Worm (Caenorhabditis elegans) whole organism, young adult: ENCODE data around the gene sulp-3.

Experiments
- B0019.2 ChIP-seq: fragments of 200-800 bp; sonication (Bioruptor generic); conservative IDR thresholded peaks from 2 replicates; pipeline ENCODE4 v1.3.6; 2022; ENCODE audit warnings: missing genetic modification reagents, missing genetic modification characterization, missing compliant biosample characterization
- B0261.1 ChIP-seq: sonication (generic microtip); optimal IDR thresholded peaks from 2 replicates; lab custom pipeline; 2016; ENCODE audit warnings: mild to moderate bottlenecking, missing genetic modification characterization, moderate library complexity, missing compliant biosample characterization
- C06A6.2 ChIP-seq: fragments of 200-800 bp; sonication (Bioruptor generic); conservative IDR thresholded peaks from 2 replicates; pipeline ENCODE4 v1.3.6; 2022; ENCODE audit warnings: missing genetic modification characterization, missing compliant biosample characterization
- D2030.7 ChIP-seq: fragments of 200-800 bp; sonication (Bioruptor generic); IDR thresholded peaks from 2 replicates; pipeline ENCODE4 v1.3.6; 2022; ENCODE audit warnings: missing genetic modification reagents, missing genetic modification characterization, missing compliant biosample characterization
- F33H1.4 ChIP-seq: fragments of 200-800 bp; sonication (Bioruptor generic); IDR thresholded peaks from 2 replicates; pipeline ENCODE4 v1.3.6; 2022; ENCODE audit warnings: missing genetic modification reagents, missing genetic modification characterization, missing compliant biosample characterization
- F52B5.7 ChIP-seq: sonication (generic microtip); optimal IDR thresholded peaks from 2 replicates; lab custom pipeline; 2016; ENCODE audit warnings: mild to moderate bottlenecking, missing genetic modification characterization, missing compliant biosample characterization
- Y53G8AR.9 ChIP-seq: fragments of 200-800 bp; sonication (Bioruptor generic); conservative IDR thresholded peaks from 2 replicates; pipeline ENCODE4 v1.3.6; 2022; ENCODE audit warnings: missing genetic modification reagents, missing genetic modification characterization, missing compliant biosample characterization
- ama-1 ChIP-seq, 3 experiments: fragments of 150-350 bp in 1 of 3; sonication (generic microtip) in 2 of 3; optimal IDR thresholded peaks; 2 replicates each; lab custom pipeline; 2014 to 2018; ENCODE audit warnings: missing biosample characterization in 2 of 3, missing genetic modification characterization in 2 of 3, missing genetic modification reagents in 2 of 3
- atf-7 ChIP-seq: sonication (generic microtip); optimal IDR thresholded peaks from 2 replicates; lab custom pipeline; 2017; ENCODE audit warnings: mild to moderate bottlenecking, missing genetic modification characterization, missing compliant biosample characterization
- athp-1 ChIP-seq: sonication (generic microtip); optimal IDR thresholded peaks from 2 replicates; lab custom pipeline; 2017; ENCODE audit warnings: mild to moderate bottlenecking, missing genetic modification characterization, missing compliant biosample characterization
- attf-6 ChIP-seq: fragments of 200-800 bp; sonication (Bioruptor generic); IDR thresholded peaks from 2 replicates; pipeline ENCODE4 v1.3.6; 2022; ENCODE audit warnings: missing genetic modification reagents, missing genetic modification characterization, missing compliant biosample characterization
- bed-2 ChIP-seq: fragments of 200-800 bp; sonication (Bioruptor generic); IDR thresholded peaks from 2 replicates; pipeline ENCODE4 v1.3.6; 2022; ENCODE audit warnings: missing genetic modification reagents, missing genetic modification characterization, missing compliant biosample characterization
- cebp-1 ChIP-seq, 2 experiments: fragments of 200-800 bp in 1 of 2; sonication (Bioruptor generic) in 1 of 2; sonication (generic microtip) in 1 of 2; IDR thresholded peaks in 1 of 2; optimal IDR thresholded peaks in 1 of 2; 2 replicates each; pipeline versions ENCODE4 v1.3.6 to Lab custom; 2017 to 2022; ENCODE audit warnings: missing compliant biosample characterization in 2 of 2, missing genetic modification characterization in 2 of 2, mild to moderate bottlenecking in 1 of 2, missing genetic modification reagents in 1 of 2, moderate library complexity in 1 of 2
- ceh-100 ChIP-seq: fragments of 200-800 bp; sonication (Bioruptor generic); IDR thresholded peaks from 2 replicates; pipeline ENCODE4 v1.3.6; 2022; ENCODE audit warnings: missing genetic modification reagents, missing genetic modification characterization, missing compliant biosample characterization
- die-1 ChIP-seq: sonication (generic microtip); optimal IDR thresholded peaks from 2 replicates; lab custom pipeline; 2016; ENCODE audit warnings: missing genotype, mild to moderate bottlenecking, missing genetic modification characterization, missing compliant biosample characterization
- fkh-3 ChIP-seq: sonication (generic microtip); optimal IDR thresholded peaks from 2 replicates; lab custom pipeline; 2016; ENCODE audit warnings: mild to moderate bottlenecking, missing genetic modification characterization, missing compliant biosample characterization
- gei-17 ChIP-seq: fragments of 200-800 bp; sonication (Bioruptor generic); optimal IDR thresholded peaks from 2 replicates; lab custom pipeline; 2018; ENCODE audit warnings: mild to moderate bottlenecking, missing genetic modification characterization, missing compliant biosample characterization
- hmg-20 ChIP-seq: fragments of 200-800 bp; sonication (Bioruptor generic); IDR thresholded peaks from 2 replicates; pipeline ENCODE4 v1.3.6; 2022; ENCODE audit warnings: missing genetic modification reagents, missing genetic modification characterization, missing compliant biosample characterization
- lir-1 ChIP-seq: fragments of 200-800 bp; sonication (Bioruptor generic); conservative IDR thresholded peaks from 2 replicates; pipeline ENCODE4 v1.3.6; 2022; ENCODE audit warnings: missing genetic modification reagents, missing genetic modification characterization, missing compliant biosample characterization
- madf-10 ChIP-seq: sonication (generic microtip); optimal IDR thresholded peaks from 2 replicates; lab custom pipeline; 2016; ENCODE audit warnings: mild to moderate bottlenecking, missing genetic modification characterization, missing compliant biosample characterization
- mxl-1 ChIP-seq: sonication (generic microtip); optimal IDR thresholded peaks from 2 replicates; lab custom pipeline; 2016; ENCODE audit warnings: missing genetic modification characterization, missing compliant biosample characterization
- nfya-2 ChIP-seq: fragments of 200-800 bp; sonication (Bioruptor generic); IDR thresholded peaks from 2 replicates; pipeline ENCODE4 v1.3.6; 2022; ENCODE audit warnings: missing genetic modification reagents, missing genetic modification characterization, missing compliant biosample characterization
- nhr-27 ChIP-seq: fragments of 200-800 bp; sonication (Bioruptor generic); optimal IDR thresholded peaks from 2 replicates; lab custom pipeline; 2018; ENCODE audit warnings: mild to moderate bottlenecking, missing genetic modification characterization, moderate library complexity, missing compliant biosample characterization
- nhr-80 ChIP-seq: sonication (generic microtip); optimal IDR thresholded peaks from 2 replicates; lab custom pipeline; 2016; ENCODE audit warnings: missing genetic modification characterization, missing compliant biosample characterization
- nhr-90 ChIP-seq: sonication (generic microtip); optimal IDR thresholded peaks from 2 replicates; lab custom pipeline; 2016; ENCODE audit warnings: missing genotype, mild to moderate bottlenecking, missing genetic modification characterization, missing compliant biosample characterization
- sea-2 ChIP-seq: fragments of 200-800 bp; sonication (Bioruptor generic); IDR thresholded peaks from 2 replicates; pipeline ENCODE4 v1.3.6; 2022; ENCODE audit warnings: missing genetic modification characterization, missing compliant biosample characterization
- snpc-1.1 ChIP-seq: sonication (generic microtip); optimal IDR thresholded peaks from 2 replicates; lab custom pipeline; 2017; ENCODE audit warnings: missing genetic modification characterization, mild to moderate bottlenecking, missing compliant biosample characterization, antibody characterized with exemption, moderate library complexity, missing genotype, missing genetic modification reagents; ENCODE audit not compliant: insufficient read depth
- snpc-4 ChIP-seq, 5 experiments: fragments of 150-350 bp in 1 of 5; sonication (generic microtip) in 4 of 5; optimal IDR thresholded peaks; 2 replicates each; lab custom pipeline; 2014 to 2018; ENCODE audit warnings: missing genetic modification characterization in 5 of 5, missing biosample characterization in 3 of 5, antibody characterized with exemption in 2 of 5, mild to moderate bottlenecking in 2 of 5, missing compliant biosample characterization in 2 of 5, missing genotype in 2 of 5, moderate library complexity in 2 of 5, missing genetic modification reagents in 1 of 5
- tbx-9 ChIP-seq: sonication (generic microtip); optimal IDR thresholded peaks from 2 replicates; lab custom pipeline; 2016; ENCODE audit warnings: borderline replicate concordance, missing genetic modification characterization, inconsistent platforms, missing compliant biosample characterization
- tlf-1 ChIP-seq: fragments of 200-800 bp; sonication (Bioruptor generic); optimal IDR thresholded peaks from 2 replicates; lab custom pipeline; 2018; ENCODE audit warnings: mild to moderate bottlenecking, missing genetic modification characterization, missing compliant biosample characterization
- ztf-26 ChIP-seq: sonication (generic microtip); optimal IDR thresholded peaks from 2 replicates; lab custom pipeline; 2017; ENCODE audit warnings: missing genetic modification characterization, missing compliant biosample characterization
- ztf-6 ChIP-seq: fragments of 200-800 bp; sonication (Bioruptor generic); IDR thresholded peaks from 2 replicates; pipeline ENCODE4 v1.3.6; 2022; ENCODE audit warnings: missing genetic modification reagents, missing genetic modification characterization, missing compliant biosample characterization

sulp-3 gene

DNA sequence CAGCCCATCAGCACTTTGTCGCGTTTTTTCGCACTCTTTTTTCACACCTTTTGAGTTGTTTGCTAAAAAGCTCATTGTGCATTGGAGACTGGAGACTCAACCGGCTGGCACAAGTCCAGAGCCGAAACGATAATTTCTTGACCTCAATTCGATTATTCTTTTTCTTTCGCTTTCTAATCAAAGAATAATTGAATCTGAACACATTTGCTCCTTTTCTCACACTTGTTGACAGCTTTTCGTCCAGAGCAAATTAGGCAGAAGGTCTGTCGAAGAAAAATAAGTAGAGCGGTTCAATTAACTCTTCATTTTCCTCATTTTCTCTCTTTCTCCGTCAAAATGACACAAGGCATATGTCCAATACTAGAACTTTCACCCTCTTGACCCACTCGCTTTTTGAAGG is 36.8 kb upstream of the sulp-3 start:
- TF ChIP-seq tbx-9: no peak
- no peak for TF ChIP-seq ztf-6 (GFP tag; lab: Robert Waterston, UW)
- TF ChIP-seq ztf-26 (tag; lab: Kevin White, UChicago): no peak
- no peak for TF ChIP-seq B0019.2 (GFP tag; lab: Robert Waterston, UW)
- TF ChIP-seq lir-1 (GFP tag; lab: Robert Waterston, UW): no peak
- TF ChIP-seq ceh-100 (GFP tag; lab: Robert Waterston, UW): no peak
- TF ChIP-seq F33H1.4 (GFP tag; lab: Robert Waterston, UW): no peak
- no peak for TF ChIP-seq F52B5.7 (tag; lab: Kevin White, UChicago)

DNA sequence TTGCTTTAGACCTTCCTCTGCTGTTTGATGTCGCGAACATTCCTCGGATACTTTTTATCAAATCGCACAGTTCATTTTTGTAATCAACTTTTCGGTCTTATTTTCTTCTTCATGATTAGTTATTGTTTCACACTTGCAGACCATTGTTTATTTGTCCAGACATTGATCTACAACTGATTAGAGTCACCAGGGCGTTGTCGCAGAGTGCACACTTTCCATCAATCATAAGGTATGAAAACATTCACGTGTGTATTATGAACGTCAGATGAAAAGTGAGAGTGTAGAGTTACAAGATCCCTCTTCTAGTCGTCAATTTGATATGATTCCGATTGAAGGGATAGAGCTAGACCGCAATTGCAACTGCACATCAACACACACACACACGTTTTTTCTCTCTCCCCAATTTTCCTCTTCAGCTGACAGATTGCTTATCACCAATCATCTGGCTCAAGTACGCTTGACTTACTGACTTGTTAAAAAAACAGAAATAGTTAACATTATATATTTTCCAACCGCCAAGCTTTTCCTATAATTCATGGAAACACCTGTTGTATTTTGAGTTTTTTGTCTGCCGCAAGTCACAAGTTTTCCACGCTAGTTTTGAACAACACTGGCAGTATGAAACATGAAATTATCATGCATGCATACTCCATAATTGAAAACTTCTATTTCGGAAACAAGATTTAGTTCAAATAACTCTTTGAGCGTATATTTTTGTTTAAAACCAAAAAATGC is 32.0 kb upstream of the sulp-3 start:
- TF ChIP-seq atf-7 (tag; lab: Kevin White, UChicago): peak; percentile 22
- TF ChIP-seq Y53G8AR.9 (GFP tag; lab: Robert Waterston, UW): no peak
- TF ChIP-seq madf-10: peak; percentile 20
- no peak for TF ChIP-seq fkh-3 (tag; lab: Kevin White, UChicago)
- peak; percentile 70 for TF ChIP-seq nhr-80 (tag; lab: Kevin White, UChicago)
- TF ChIP-seq gei-17 (GFP tag; lab: Kevin White, UChicago): no peak
- TF ChIP-seq sea-2: no peak
- TF ChIP-seq tlf-1 (GFP tag; lab: Kevin White, UChicago): no peak
- TF ChIP-seq die-1 (tag; lab: Kevin White, UChicago): no peak

DNA sequence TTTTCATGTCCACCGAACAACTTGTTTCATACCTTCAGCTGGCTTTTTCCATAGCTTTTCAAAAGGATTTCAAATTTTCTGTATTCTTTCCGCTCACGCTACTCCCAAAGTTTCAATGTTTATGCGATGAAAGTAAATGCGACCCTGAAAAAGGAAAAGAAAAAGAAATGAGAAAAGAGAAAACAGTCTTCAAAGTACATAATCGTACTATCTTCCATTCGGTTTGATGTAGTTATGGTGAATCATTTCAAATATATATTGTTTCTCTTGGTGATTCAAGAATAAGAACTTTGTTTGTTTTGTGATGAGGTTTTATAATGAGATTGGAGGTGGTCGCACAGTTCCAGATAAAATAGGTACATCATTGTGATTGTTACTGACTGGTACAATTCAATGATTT is 30.6 kb upstream of the sulp-3 start:
- TF ChIP-seq nfya-2 (GFP tag; lab: Robert Waterston, UW): no peak
- TF ChIP-seq attf-6 (GFP tag; lab: Robert Waterston, UW): no peak
- TF ChIP-seq B0261.1 (tag; lab: Kevin White, UChicago): no peak
- no peak for TF ChIP-seq C06A6.2 (GFP tag; lab: Robert Waterston, UW)
- TF ChIP-seq cebp-1 (GFP tag; IDR thresholded peaks at IDR 0.05; lab: Robert Waterston, UW): no peak
- TF ChIP-seq cebp-1 (tag; optimal IDR thresholded peaks at IDR 0.05; lab: Kevin White, UChicago): no peak
- TF ChIP-seq, all 124 proteins: peak for 0

DNA sequence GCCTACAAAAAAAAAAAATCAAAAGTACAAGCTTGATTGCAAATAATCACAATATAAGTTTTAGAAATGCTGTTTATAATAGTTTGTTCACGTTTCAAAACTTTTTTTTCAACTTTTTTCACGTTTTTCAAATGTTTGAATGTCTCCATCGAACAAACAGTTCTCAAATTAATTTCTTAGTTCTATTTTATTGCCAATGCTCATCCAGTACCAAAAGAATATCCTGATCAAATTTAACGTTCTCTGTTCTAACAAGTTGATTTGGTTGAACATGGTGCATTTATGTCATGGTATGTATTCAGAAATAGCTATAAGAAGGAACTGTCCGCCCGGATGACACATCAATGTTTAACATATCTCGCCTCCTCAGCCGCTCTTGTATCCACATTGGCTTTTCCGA is 24.2 kb upstream of the sulp-3 start, which contains the start of gene kin-9:
Gene kin-9, plus strand, starts transcription at position 301 of the 400 bp plus-strand sequence.
- TF ChIP-seq athp-1 (tag; lab: Kevin White, UChicago) (no peak), Y53G8AR.9 (GFP tag; lab: Robert Waterston, UW) (no peak), nhr-27 (tag; lab: Kevin White, UChicago) (no peak), nhr-90 (tag; lab: Kevin White, UChicago) (no peak)
- TF ChIP-seq, all 124 proteins: peak for 0

DNA sequence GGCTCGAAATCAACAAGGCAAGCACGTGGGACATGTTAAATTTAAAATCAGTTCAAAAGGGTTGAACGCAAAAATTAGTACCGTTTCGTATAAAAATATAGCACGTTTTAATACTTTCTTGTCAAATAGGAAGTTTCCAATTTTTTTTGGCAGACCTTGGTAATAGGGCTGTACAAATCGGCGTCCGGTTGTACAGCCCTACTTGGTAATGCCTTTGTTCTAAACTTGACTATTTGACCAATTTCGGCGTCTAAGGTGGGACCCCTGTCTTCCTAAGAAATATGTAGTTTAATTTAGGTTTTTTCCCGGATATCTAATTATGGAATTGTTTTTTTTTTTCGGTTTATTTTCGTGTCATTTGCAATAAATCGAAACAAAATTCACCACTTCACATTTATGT is 21.3 kb upstream of the sulp-3 start:
- TF ChIP-seq snpc-4 (GFP tag; optimal IDR thresholded peaks at IDR 0.05; lab: Kevin White, UChicago) (no peak), snpc-4 (tag; optimal IDR thresholded peaks at IDR 0.05; lab: Kevin White, UChicago) (peak in 2 of 4 experiments; percentile 88 to 89), hmg-20 (GFP tag; lab: Robert Waterston, UW) (no peak), ama-1 (optimal IDR thresholded peaks at IDR 0.05; lab: Kevin White, UChicago) (no peak), ama-1 (GFP tag; optimal IDR thresholded peaks at IDR 0.05; lab: Kevin White, UChicago) (no peak), bed-2 (GFP tag; lab: Robert Waterston, UW) (no peak), D2030.7 (GFP tag; lab: Robert Waterston, UW) (no peak), mxl-1 (tag; lab: Kevin White, UChicago) (no peak), snpc-1.1 (peak; percentile 7)
